Fruit fly (Drosophila melanogaster) whole organism, embryonic: Measurements from ENCODE around the gene mTor.

Experiments used
- ATbp ChIP-seq: fragments of 200-800 bp; sonication (Bioruptor generic); optimal IDR thresholded peaks from 2 replicates; lab custom pipeline; 2017; ENCODE audit warnings: missing biosample characterization, mild to moderate bottlenecking, missing genetic modification characterization, missing genetic modification reagents
- Aef1 ChIP-seq: fragments of 200-800 bp; sonication (Bioruptor generic); IDR thresholded peaks from 3 replicates; pipeline ENCODE4 v1.3.6; 2022; ENCODE audit warnings: missing biosample characterization, missing genetic modification characterization
- CG10366 ChIP-seq: fragments of 200-800 bp; sonication (Bioruptor generic); IDR thresholded peaks from 2 replicates; pipeline ENCODE4 v1.3.6; 2022; ENCODE audit warnings: missing biosample characterization, missing genetic modification characterization
- CG7928 ChIP-seq: fragments of 200-800 bp; sonication (Bioruptor generic); optimal IDR thresholded peaks from 2 replicates; lab custom pipeline; 2017; ENCODE audit warnings: missing biosample characterization, mild to moderate bottlenecking, missing genetic modification characterization
- CG7963 ChIP-seq: fragments of 200-800 bp; sonication (Bioruptor generic); IDR thresholded peaks from 3 replicates; pipeline ENCODE4 v1.3.6; 2022; ENCODE audit warnings: missing biosample characterization, missing genetic modification characterization; ENCODE audit not compliant: partially characterized antibody
- psq ChIP-seq: fragments of 200-800 bp; sonication (Bioruptor generic); optimal IDR thresholded peaks from 2 replicates; lab custom pipeline; 2017; ENCODE audit warnings: missing biosample characterization, missing genetic modification characterization

- TF ChIP-seq CG7928 (GFP tag; lab: Kevin White, UChicago), result no peak
- TF ChIP-seq ATbp (GFP tag; lab: Kevin White, UChicago), result no peak
- TF ChIP-seq Aef1 (GFP tag; lab: Robert Waterston, UW), result no peak
- no peak for TF ChIP-seq CG7963 (GFP tag; lab: Robert Waterston, UW)
- TF ChIP-seq psq, result no peak
- TF ChIP-seq CG10366 (GFP tag; lab: Robert Waterston, UW), result no peak
These were observed 29.5 kb upstream of the mTor start for dm6 chr2L:12974562-12975366.
